Worm (Caenorhabditis elegans) whole organism, mixed stage, embryonic: Measurements from ENCODE around the gene sng-1.

Source experiments
- M03D4.4 ChIP-seq: sonication (generic microtip); optimal IDR thresholded peaks from 2 replicates; lab custom pipeline; 2017; ENCODE audit warnings: mild to moderate bottlenecking, missing genetic modification characterization, missing compliant biosample characterization
- bed-3 ChIP-seq: fragments of 200-800 bp; sonication (Bioruptor generic); optimal IDR thresholded peaks from 3 replicates; lab custom pipeline; 2018; ENCODE audit warnings: mild to moderate bottlenecking, missing genetic modification characterization, moderate library complexity, missing compliant biosample characterization
- blmp-1 ChIP-seq: fragments of 150-350 bp; optimal IDR thresholded peaks from 2 replicates; lab custom pipeline; 2014; ENCODE audit warnings: missing biosample characterization, missing genetic modification characterization
- ceh-39 ChIP-seq: fragments of 150-350 bp; optimal IDR thresholded peaks from 2 replicates; lab custom pipeline; 2014; ENCODE audit warnings: missing biosample characterization, missing genetic modification characterization
- ceh-43 ChIP-seq: fragments of 200-800 bp; sonication (Bioruptor generic); optimal IDR thresholded peaks from 2 replicates; lab custom pipeline; 2018; ENCODE audit warnings: mild to moderate bottlenecking, missing genetic modification characterization, moderate library complexity, missing compliant biosample characterization
- ceh-83 ChIP-seq: fragments of 200-800 bp; sonication (Bioruptor generic); optimal IDR thresholded peaks from 2 replicates; lab custom pipeline; 2018; ENCODE audit warnings: mild to moderate bottlenecking, missing genetic modification characterization, missing compliant biosample characterization
- ces-1 ChIP-seq: fragments of 150-350 bp; optimal IDR thresholded peaks from 2 replicates; lab custom pipeline; 2014; ENCODE audit warnings: missing biosample characterization, missing genetic modification reagents, missing genetic modification characterization
- cnd-1 ChIP-seq: fragments of 200-800 bp; sonication (Bioruptor generic); optimal IDR thresholded peaks from 2 replicates; lab custom pipeline; 2018; ENCODE audit warnings: mild to moderate bottlenecking, missing genetic modification characterization, missing compliant biosample characterization
- drap-1 ChIP-seq: fragments of 200-800 bp; sonication (Bioruptor generic); optimal IDR thresholded peaks from 3 replicates; lab custom pipeline; 2018; ENCODE audit warnings: mild to moderate bottlenecking, missing genetic modification characterization, missing compliant biosample characterization
- elt-1 ChIP-seq: sonication (generic microtip); optimal IDR thresholded peaks from 2 replicates; lab custom pipeline; 2017; ENCODE audit warnings: missing genetic modification characterization, mild to moderate bottlenecking, missing compliant biosample characterization, antibody characterized with exemption, moderate library complexity, borderline replicate concordance; ENCODE audit not compliant: insufficient read depth
- elt-3 ChIP-seq: fragments of 150-350 bp; optimal IDR thresholded peaks from 2 replicates; lab custom pipeline; 2014; ENCODE audit warnings: missing biosample characterization, missing genetic modification characterization
- flh-1 ChIP-seq: fragments of 200-800 bp; sonication (Bioruptor generic); optimal IDR thresholded peaks from 2 replicates; lab custom pipeline; 2018; ENCODE audit warnings: mild to moderate bottlenecking, missing genetic modification characterization, moderate library complexity, missing compliant biosample characterization
- ham-2 ChIP-seq: fragments of 200-800 bp; sonication (Bioruptor generic); optimal IDR thresholded peaks from 2 replicates; lab custom pipeline; 2018; ENCODE audit warnings: mild to moderate bottlenecking, missing genetic modification characterization, missing compliant biosample characterization
- hlh-1 ChIP-seq: fragments of 150-350 bp; optimal IDR thresholded peaks from 2 replicates; lab custom pipeline; 2014; ENCODE audit warnings: missing biosample characterization, missing genetic modification reagents, missing genetic modification characterization
- lin-13 ChIP-seq: fragments of 150-350 bp; optimal IDR thresholded peaks from 2 replicates; lab custom pipeline; 2014; ENCODE audit warnings: missing biosample characterization, missing genetic modification characterization
- lin-32 ChIP-seq: fragments of 200-800 bp; sonication (Bioruptor generic); optimal IDR thresholded peaks from 2 replicates; lab custom pipeline; 2018; ENCODE audit warnings: mild to moderate bottlenecking, missing genetic modification characterization, missing compliant biosample characterization
- lsy-2 ChIP-seq: fragments of 150-350 bp; optimal IDR thresholded peaks from 2 replicates; lab custom pipeline; 2014; ENCODE audit warnings: missing biosample characterization, missing genetic modification characterization
- mab-5 ChIP-seq: fragments of 150-350 bp; optimal IDR thresholded peaks from 2 replicates; lab custom pipeline; 2014; ENCODE audit warnings: missing biosample characterization, missing genetic modification characterization
- mep-1 ChIP-seq: fragments of 150-350 bp; optimal IDR thresholded peaks from 2 replicates; lab custom pipeline; 2017; ENCODE audit warnings: missing biosample characterization, missing genetic modification reagents, missing genetic modification characterization, inconsistent platforms
- mls-2 ChIP-seq: sonication (generic microtip); optimal IDR thresholded peaks from 2 replicates; lab custom pipeline; 2016; ENCODE audit warnings: mild to moderate bottlenecking, missing genetic modification characterization, moderate library complexity, missing compliant biosample characterization
- nhr-12 ChIP-seq: fragments of 150-350 bp; optimal IDR thresholded peaks from 2 replicates; lab custom pipeline; 2014; ENCODE audit warnings: missing biosample characterization, missing genetic modification characterization
- nhr-2 ChIP-seq: fragments of 150-350 bp; optimal IDR thresholded peaks from 2 replicates; lab custom pipeline; 2014; ENCODE audit warnings: missing biosample characterization, missing genetic modification characterization
- nhr-237 ChIP-seq: fragments of 150-350 bp; optimal IDR thresholded peaks from 2 replicates; lab custom pipeline; 2014; ENCODE audit warnings: missing biosample characterization, missing genetic modification characterization
- nhr-28 ChIP-seq: fragments of 150-350 bp; optimal IDR thresholded peaks from 2 replicates; lab custom pipeline; 2014; ENCODE audit warnings: missing biosample characterization, missing genetic modification characterization
- nhr-76 ChIP-seq: sonication (generic microtip); optimal IDR thresholded peaks from 2 replicates; lab custom pipeline; 2017; ENCODE audit warnings: missing biosample characterization, missing genetic modification characterization
- pha-4 ChIP-seq: fragments of 150-350 bp; optimal IDR thresholded peaks from 2 replicates; lab custom pipeline; 2018; ENCODE audit warnings: missing biosample characterization, missing genetic modification reagents, missing genetic modification characterization
- sem-2 ChIP-seq: fragments of 200-800 bp; sonication (Bioruptor generic); optimal IDR thresholded peaks from 2 replicates; lab custom pipeline; 2018; ENCODE audit warnings: mild to moderate bottlenecking, missing genetic modification characterization, missing compliant biosample characterization
- snpc-4 ChIP-seq: fragments of 150-350 bp; optimal IDR thresholded peaks from 2 replicates; lab custom pipeline; 2014; ENCODE audit warnings: missing biosample characterization, missing genetic modification characterization
- sptf-1 ChIP-seq: sonication (generic microtip); optimal IDR thresholded peaks from 2 replicates; lab custom pipeline; 2017; ENCODE audit warnings: mild to moderate bottlenecking, missing genetic modification characterization, moderate library complexity, missing compliant biosample characterization
- tbx-8 ChIP-seq: fragments of 200-800 bp; sonication (Bioruptor generic); optimal IDR thresholded peaks from 2 replicates; lab custom pipeline; 2018; ENCODE audit warnings: mild to moderate bottlenecking, missing genetic modification characterization, moderate library complexity, missing compliant biosample characterization
- unc-120 ChIP-seq: sonication (generic microtip); optimal IDR thresholded peaks from 2 replicates; lab custom pipeline; 2017; ENCODE audit warnings: missing genetic modification characterization, missing compliant biosample characterization; ENCODE audit not compliant: poor library complexity, severe bottlenecking
- unc-39 ChIP-seq: fragments of 150-350 bp; optimal IDR thresholded peaks from 2 replicates; lab custom pipeline; 2014; ENCODE audit warnings: missing biosample characterization, missing genetic modification characterization
- unc-62 ChIP-seq: fragments of 150-350 bp; optimal IDR thresholded peaks from 2 replicates; lab custom pipeline; 2014; ENCODE audit warnings: missing biosample characterization, missing genetic modification reagents, missing genetic modification characterization
- zip-8 ChIP-seq: fragments of 150-350 bp; optimal IDR thresholded peaks from 2 replicates; lab custom pipeline; 2014; ENCODE audit warnings: missing biosample characterization, missing genetic modification characterization
- ztf-11 ChIP-seq: fragments of 150-350 bp; optimal IDR thresholded peaks from 2 replicates; lab custom pipeline; 2014; ENCODE audit warnings: missing biosample characterization, missing genetic modification characterization

The sng-1 gene

DNA sequence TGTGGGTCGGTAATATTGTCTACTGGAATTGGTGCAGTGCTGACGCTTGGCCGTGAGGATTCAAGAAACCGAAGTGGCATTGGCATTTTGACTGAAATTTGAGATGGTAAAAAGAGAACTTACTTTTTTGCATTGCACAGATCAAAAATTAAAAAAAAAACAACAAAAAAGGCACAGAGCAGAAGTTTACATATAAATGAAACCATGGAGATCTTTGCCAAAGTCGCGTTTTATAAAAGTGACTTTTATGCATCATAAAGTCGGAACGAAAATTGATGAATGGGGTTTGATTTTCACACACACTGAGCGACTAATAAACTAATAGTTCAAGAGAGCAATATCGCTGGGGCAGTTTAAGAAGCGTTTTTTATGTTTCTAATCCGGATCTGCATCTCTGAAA, 5.1 kb upstream of the sng-1 start, which contains the start of gene T08A9.13:
T08A9.13 (minus strand) TSS at position 101 of the 400 bp plus-strand sequence.
- TF ChIP-seq sptf-1 (tag; lab: Kevin White, UChicago) (no peak), lin-32 (GFP tag; lab: Kevin White, UChicago) (no peak), mls-2 (tag; lab: Kevin White, UChicago) (no peak), lin-13 (tag; lab: Kevin White, UChicago) (no peak), unc-62 (GFP tag; lab: Kevin White, UChicago) (no peak), nhr-2 (tag; lab: Kevin White, UChicago) (no peak), snpc-4 (tag; lab: Kevin White, UChicago) (no peak), elt-3 (tag; lab: Kevin White, UChicago) (no peak), nhr-237 (tag; lab: Kevin White, UChicago) (no peak), cnd-1 (tag; lab: Kevin White, UChicago) (no peak), bed-3 (GFP tag; lab: Kevin White, UChicago) (no peak), mep-1 (tag; lab: Kevin White, UChicago) (no peak), blmp-1 (tag; lab: Kevin White, UChicago) (no peak), ceh-43 (no peak), elt-1 (tag; lab: Kevin White, UChicago) (no peak), ces-1 (GFP tag; lab: Kevin White, UChicago) (no peak), unc-39 (tag; lab: Kevin White, UChicago) (no peak)

ce11 chrX:7323604-7324003, 3.8 kb upstream of the sng-1 start:
- TF ChIP-seq sem-2 (GFP tag; lab: Kevin White, UChicago), result no peak
- TF ChIP-seq sptf-1 (tag; lab: Kevin White, UChicago), result peak; percentile 65

- peak; percentile 83 for TF ChIP-seq ces-1 (GFP tag; lab: Kevin White, UChicago)
- TF ChIP-seq ham-2 (GFP tag; lab: Kevin White, UChicago), result no peak
- TF ChIP-seq nhr-237 (tag; lab: Kevin White, UChicago), result no peak
- no peak for TF ChIP-seq ceh-39
- no peak for TF ChIP-seq sem-2 (GFP tag; lab: Kevin White, UChicago)
- no peak for TF ChIP-seq unc-39 (tag; lab: Kevin White, UChicago)
- TF ChIP-seq tbx-8, result no peak
- TF ChIP-seq mab-5, result no peak
Observed at ce11 chrX:7328065-7328564, 714 bp downstream of the sng-1 start.

- TF ChIP-seq unc-62 (GFP tag; lab: Kevin White, UChicago) (peak; percentile 23), nhr-237 (tag; lab: Kevin White, UChicago) (no peak)
Observed at ce11 chrX:7329601-7330000, 2.2 kb downstream of the sng-1 start, which contains the start of gene ttr-59. ttr-59 (plus strand) TSS chrX:7329818.

DNA sequence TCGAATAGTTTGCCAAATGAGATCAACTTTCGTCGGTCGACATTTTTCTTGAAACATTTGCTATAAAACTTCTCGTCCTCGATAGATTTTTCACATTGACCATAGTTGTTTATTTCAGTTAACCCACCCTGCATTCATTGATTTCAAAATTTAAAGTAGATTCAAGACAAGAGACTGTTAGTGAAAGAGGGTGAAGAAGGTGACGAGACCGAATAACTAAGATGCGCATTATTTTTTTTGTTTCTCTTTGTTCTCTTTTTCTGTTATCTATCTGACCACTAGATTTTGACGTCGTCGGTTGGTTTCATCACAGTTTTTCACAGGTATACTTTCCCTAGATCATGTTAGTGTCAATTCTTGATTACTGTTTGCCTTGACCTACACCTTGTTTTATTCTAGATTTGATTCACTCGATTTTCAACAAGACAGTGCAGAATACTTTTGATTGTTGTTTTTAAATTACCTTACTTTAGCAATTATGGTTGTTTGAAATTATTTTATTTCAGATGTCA, 3.3 kb downstream of the sng-1 start, which contains the start of gene ttr-30:
ttr-30 (plus strand) TSS at position 265 of the 512 bp plus-strand sequence.
- no peak for TF ChIP-seq nhr-237 (tag; lab: Kevin White, UChicago)
- no peak for TF ChIP-seq unc-120
- TF ChIP-seq ces-1 (GFP tag; lab: Kevin White, UChicago), result no peak
- no peak for TF ChIP-seq mab-5
- TF ChIP-seq nhr-76 (tag; lab: Kevin White, UChicago), result no peak
- TF ChIP-seq bed-3 (GFP tag; lab: Kevin White, UChicago), result no peak
- TF ChIP-seq M03D4.4, result no peak
- TF ChIP-seq flh-1 (GFP tag; lab: Kevin White, UChicago), result no peak
- no peak for TF ChIP-seq unc-39 (tag; lab: Kevin White, UChicago)
- no peak for TF ChIP-seq nhr-2 (tag; lab: Kevin White, UChicago)
- no peak for TF ChIP-seq sptf-1 (tag; lab: Kevin White, UChicago)

- TF ChIP-seq elt-3 (tag; lab: Kevin White, UChicago), result no peak
- no peak for TF ChIP-seq blmp-1 (tag; lab: Kevin White, UChicago)
- peak; percentile 82 for TF ChIP-seq hlh-1 (tag; lab: Kevin White, UChicago)
- peak; percentile 36 for TF ChIP-seq ztf-11
- TF ChIP-seq unc-39 (tag; lab: Kevin White, UChicago), result no peak
- TF ChIP-seq ham-2 (GFP tag; lab: Kevin White, UChicago), result peak; percentile 61
- TF ChIP-seq sptf-1 (tag; lab: Kevin White, UChicago), result peak; percentile 28
- peak; percentile 10 for TF ChIP-seq zip-8
- peak; percentile 93 for TF ChIP-seq unc-120
- peak; percentile 66 for TF ChIP-seq cnd-1 (tag; lab: Kevin White, UChicago)
- TF ChIP-seq nhr-28 (tag; lab: Kevin White, UChicago), result no peak
- TF ChIP-seq sem-2 (GFP tag; lab: Kevin White, UChicago), result no peak
- TF ChIP-seq drap-1 (GFP tag; lab: Kevin White, UChicago), result peak; percentile 52
- TF ChIP-seq lsy-2 (tag; lab: Kevin White, UChicago), result peak; percentile 68
- peak; percentile 78 for TF ChIP-seq ceh-39
- TF ChIP-seq lin-13 (tag; lab: Kevin White, UChicago), result peak; percentile 79
- peak; percentile 84 for TF ChIP-seq mep-1 (tag; lab: Kevin White, UChicago)
- no peak for TF ChIP-seq M03D4.4
- peak; percentile 74 for TF ChIP-seq unc-62 (GFP tag; lab: Kevin White, UChicago)
- peak; percentile 67 for TF ChIP-seq ces-1 (GFP tag; lab: Kevin White, UChicago)
- no peak for TF ChIP-seq ceh-83
- TF ChIP-seq mab-5, result no peak
- no peak for TF ChIP-seq snpc-4 (tag; lab: Kevin White, UChicago)
- no peak for TF ChIP-seq nhr-12
- TF ChIP-seq nhr-237 (tag; lab: Kevin White, UChicago), result peak; percentile 77
- TF ChIP-seq nhr-2 (tag; lab: Kevin White, UChicago), result peak; percentile 49
- TF ChIP-seq pha-4, result peak; percentile 90
Observed at ce11 chrX:7334302-7334724, 6.9 kb downstream of the sng-1 start, which contains the start of gene epg-7. epg-7 (plus strand) TSS chrX:7334714.
